Worm (Caenorhabditis elegans): Measurements from ENCODE around the gene spe-18.

- TF ChIP-seq nhr-10 (tag; optimal IDR thresholded peaks at IDR 0.05) (no peak), elt-1 (tag; optimal IDR thresholded peaks at IDR 0.05) (no peak), lin-11 (tag; optimal IDR thresholded peaks at IDR 0.05) (no peak), aly-2 (tag; optimal IDR thresholded peaks at IDR 0.05) (no peak), unc-39 (tag; optimal IDR thresholded peaks at IDR 0.05) (no peak), fos-1 (tag; optimal IDR thresholded peaks at IDR 0.05) (no peak), crh-2 (tag; optimal IDR thresholded peaks at IDR 0.05) (no peak), nhr-11 (tag; optimal IDR thresholded peaks at IDR 0.05) (no peak), unc-62 (GFP tag; optimal IDR thresholded peaks at IDR 0.05) (no peak), ZK546.5 (tag; optimal IDR thresholded peaks at IDR 0.05) (no peak), ceh-16 (tag; optimal IDR thresholded peaks at IDR 0.05) (no peak)
Measured at ce11 chrII:13152409-13152808, 790 bp downstream of the spe-18 start.
